Fruit fly (Drosophila melanogaster) whole organism, prepupa: ENCODE results near the gene CG5188.

Experiments
- CG3032 ChIP-seq: fragments of 200-800 bp; optimal IDR thresholded peaks from 2 replicates; lab custom pipeline; 2019; ENCODE audit warnings: missing biosample characterization, mild to moderate bottlenecking, missing genetic modification characterization, moderate library complexity
- CG31627 ChIP-seq: fragments of 200-800 bp; sonication (Bioruptor generic); optimal IDR thresholded peaks from 3 replicates; lab custom pipeline; 2016; ENCODE audit warnings: missing biosample characterization, missing genetic modification characterization
- Lpt ChIP-seq: fragments of 200-800 bp; sonication (Bioruptor generic); optimal IDR thresholded peaks from 3 replicates; lab custom pipeline; 2016; ENCODE audit warnings: missing biosample characterization, missing genetic modification characterization
- OdsH ChIP-seq: fragments of 200-800 bp; sonication (Bioruptor generic); optimal IDR thresholded peaks from 3 replicates; lab custom pipeline; 2016; ENCODE audit warnings: missing biosample characterization, missing genetic modification characterization
- Sox102F ChIP-seq: fragments of 200-800 bp; sonication (Bioruptor generic); optimal IDR thresholded peaks from 2 replicates; lab custom pipeline; 2016; ENCODE audit warnings: missing biosample characterization, mild to moderate bottlenecking, missing genetic modification characterization
- dac ChIP-seq: fragments of 200-800 bp; sonication (Bioruptor generic); optimal IDR thresholded peaks from 2 replicates; lab custom pipeline; 2017; ENCODE audit warnings: missing biosample characterization, mild to moderate bottlenecking, missing genetic modification characterization

DNA sequence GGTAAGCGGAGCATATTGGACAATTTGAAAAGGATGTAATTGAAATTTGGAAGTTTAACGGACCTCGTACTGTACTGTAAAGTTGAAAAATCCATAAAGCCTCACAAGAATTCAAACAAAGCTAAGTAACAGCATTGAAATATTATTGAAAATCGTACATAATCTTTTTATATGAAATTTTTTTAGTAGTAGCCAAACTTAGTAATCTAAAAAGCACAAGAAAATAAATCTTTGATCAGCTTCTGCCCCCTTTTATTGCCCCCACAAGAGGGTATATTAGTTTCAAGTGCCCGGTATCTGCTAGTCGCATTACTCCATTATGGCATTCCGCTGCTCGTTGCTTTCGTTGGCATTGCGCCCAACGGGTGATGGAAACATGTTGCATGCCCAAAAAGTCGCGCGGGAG is 38.2 kb downstream of the CG5188 start:
- TF ChIP-seq Sox102F (GFP tag; lab: Kevin White, UChicago): no peak
- no peak for TF ChIP-seq CG3032 (tag; lab: Kevin White, UChicago)
- no peak for TF ChIP-seq Lpt (GFP tag; lab: Kevin White, UChicago)
- peak; percentile 17 for TF ChIP-seq OdsH (GFP tag; lab: Kevin White, UChicago)
- no peak for TF ChIP-seq CG31627 (GFP tag; lab: Kevin White, UChicago)
- TF ChIP-seq dac (GFP tag; lab: Kevin White, UChicago): no peak
